Worm (Caenorhabditis elegans) whole organism, L2 larva: ENCODE results near the gene irld-65.
A peak's percentile ranks its signal among the peaks of the same experiment; 100 is the strongest.

Experiments
- Y55F3AM.14 ChIP-seq: fragments of 200-800 bp; sonication (Bioruptor generic); optimal IDR thresholded peaks from 2 replicates; lab custom pipeline; 2018; ENCODE audit warnings: mild to moderate bottlenecking, missing genetic modification characterization, missing compliant biosample characterization
- ceh-16 ChIP-seq: fragments of 150-350 bp; optimal IDR thresholded peaks from 2 replicates; lab custom pipeline; 2014; ENCODE audit warnings: missing biosample characterization, missing genetic modification characterization
- crh-2 ChIP-seq: sonication (generic microtip); optimal IDR thresholded peaks from 2 replicates; lab custom pipeline; 2017; ENCODE audit warnings: missing biosample characterization, missing genetic modification characterization
- dmd-4 ChIP-seq: sonication (generic microtip); optimal IDR thresholded peaks from 2 replicates; lab custom pipeline; 2017; ENCODE audit warnings: missing biosample characterization, missing genetic modification characterization
- egl-27 ChIP-seq: sonication (generic microtip); optimal IDR thresholded peaks from 3 replicates; lab custom pipeline; 2017; ENCODE audit warnings: missing biosample characterization, missing genetic modification reagents, missing genetic modification characterization
- mab-5 ChIP-seq: fragments of 150-350 bp; optimal IDR thresholded peaks from 2 replicates; lab custom pipeline; 2014; ENCODE audit warnings: missing biosample characterization, missing genetic modification characterization
- mdl-1 ChIP-seq, 2 experiments: fragments of 150-350 bp in 1 of 2; sonication (generic microtip) in 1 of 2; optimal IDR thresholded peaks; 2 replicates each; lab custom pipeline; 2017; ENCODE audit warnings: missing biosample characterization in 2 of 2, missing genetic modification characterization in 2 of 2
- nhr-10 ChIP-seq: sonication (generic microtip); optimal IDR thresholded peaks from 2 replicates; lab custom pipeline; 2017; ENCODE audit warnings: missing biosample characterization, missing genetic modification characterization
- nhr-129 ChIP-seq: fragments of 150-350 bp; optimal IDR thresholded peaks from 2 replicates; lab custom pipeline; 2014; ENCODE audit warnings: missing biosample characterization, missing genetic modification characterization
- nhr-21 ChIP-seq: fragments of 150-350 bp; optimal IDR thresholded peaks from 2 replicates; lab custom pipeline; 2014; ENCODE audit warnings: missing biosample characterization, missing genetic modification characterization
- snpc-4 ChIP-seq: fragments of 150-350 bp; optimal IDR thresholded peaks from 2 replicates; lab custom pipeline; 2014; ENCODE audit warnings: missing biosample characterization, missing genetic modification characterization
- unc-39 ChIP-seq: fragments of 150-350 bp; optimal IDR thresholded peaks from 2 replicates; lab custom pipeline; 2014; ENCODE audit warnings: missing biosample characterization, missing genetic modification characterization

Gene irld-65

DNA sequence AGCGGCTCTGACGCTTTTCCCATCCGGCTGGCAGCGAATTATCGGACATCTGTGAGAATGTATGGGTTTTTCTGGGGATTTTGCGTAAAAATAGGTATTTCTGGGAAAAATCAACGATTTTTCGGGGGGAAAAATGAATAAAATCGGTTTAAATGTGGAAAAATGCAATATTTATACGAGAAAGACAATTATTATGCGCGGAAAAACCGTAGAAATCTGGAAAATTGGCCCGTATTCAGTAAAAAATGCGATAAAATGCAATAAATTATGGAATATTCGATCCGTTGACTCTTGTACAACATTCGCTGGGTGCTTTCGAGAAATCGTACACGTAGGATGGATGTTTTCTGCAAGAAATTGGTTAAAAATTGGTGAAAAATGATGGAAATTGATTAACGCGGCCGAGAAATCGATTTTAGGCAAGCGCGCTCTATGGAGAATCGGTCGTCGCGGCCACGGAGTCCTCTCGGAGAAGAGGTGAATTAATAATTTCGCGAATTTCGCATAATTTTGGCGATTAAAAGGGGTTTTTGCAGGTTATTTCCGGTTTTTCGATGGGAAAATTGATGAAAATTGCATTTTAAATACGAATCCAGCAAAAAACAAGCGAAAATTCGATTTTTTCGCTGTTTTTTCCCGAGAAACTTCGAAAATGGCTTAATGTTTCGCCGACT, 48.7 kb downstream of the irld-65 start, which contains the start of gene pinn-1 (continued):
- peak; percentile 73 for TF ChIP-seq ceh-16 (tag; lab: Kevin White, UChicago)
- TF ChIP-seq nhr-21: peak; percentile 87
- TF ChIP-seq unc-39 (tag; lab: Kevin White, UChicago): no peak
- TF ChIP-seq egl-27: peak; percentile 61
- peak; percentile 87 for TF ChIP-seq crh-2 (tag; lab: Kevin White, UChicago)
- peak; percentile 63 for TF ChIP-seq nhr-129
- TF ChIP-seq nhr-10 (tag; lab: Kevin White, UChicago): peak; percentile 62
- TF ChIP-seq, all 48 proteins: peak for 30

DNA sequence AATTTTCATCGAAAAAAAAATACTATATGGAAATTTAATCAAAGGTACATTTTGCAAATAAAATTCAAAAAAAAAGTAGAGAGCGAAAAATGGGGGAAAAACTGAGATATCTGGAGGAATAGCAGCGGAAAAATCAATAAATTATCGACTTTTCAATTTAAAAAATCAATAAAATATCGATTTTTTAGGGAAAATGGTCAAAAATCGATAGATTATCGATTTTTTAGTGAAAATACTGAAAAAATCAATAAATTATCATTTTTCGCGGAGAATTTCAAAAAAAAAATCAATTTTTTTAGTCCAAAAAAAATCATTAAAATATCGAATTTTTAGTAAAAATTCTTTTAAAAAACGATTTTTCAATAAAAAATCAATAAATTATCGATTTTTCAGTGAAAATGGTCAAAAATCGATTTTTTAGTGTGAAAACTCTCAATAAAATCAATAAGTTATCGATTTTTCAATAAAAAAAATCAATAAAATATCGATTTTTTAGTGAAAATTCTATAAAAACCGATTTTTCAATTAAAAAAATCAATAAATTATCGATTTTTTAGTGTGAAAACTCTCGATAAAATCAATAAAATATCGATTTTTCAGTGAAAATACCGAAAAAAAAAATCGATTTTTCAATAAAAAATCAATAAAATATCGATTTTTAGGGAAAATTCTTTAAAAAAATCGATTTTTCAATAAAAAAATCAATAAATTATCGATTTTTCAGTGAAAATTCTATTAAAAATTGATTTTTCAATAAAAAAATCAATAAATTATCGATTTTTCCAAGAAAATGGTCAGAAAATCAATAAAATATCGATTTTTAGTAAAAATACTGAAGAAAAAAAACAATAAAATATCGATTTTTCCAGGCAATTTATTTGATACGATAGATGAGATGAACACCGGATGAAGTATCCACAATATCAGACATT, 52.0 kb downstream of the irld-65 start:
- no peak for TF ChIP-seq mab-5 (tag; lab: Kevin White, UChicago)
- no peak for TF ChIP-seq mdl-1 (tag; optimal IDR thresholded peaks at IDR 0.05; lab: Kevin White, UChicago)
- no peak for TF ChIP-seq nhr-129
- no peak for TF ChIP-seq Y55F3AM.14

DNA sequence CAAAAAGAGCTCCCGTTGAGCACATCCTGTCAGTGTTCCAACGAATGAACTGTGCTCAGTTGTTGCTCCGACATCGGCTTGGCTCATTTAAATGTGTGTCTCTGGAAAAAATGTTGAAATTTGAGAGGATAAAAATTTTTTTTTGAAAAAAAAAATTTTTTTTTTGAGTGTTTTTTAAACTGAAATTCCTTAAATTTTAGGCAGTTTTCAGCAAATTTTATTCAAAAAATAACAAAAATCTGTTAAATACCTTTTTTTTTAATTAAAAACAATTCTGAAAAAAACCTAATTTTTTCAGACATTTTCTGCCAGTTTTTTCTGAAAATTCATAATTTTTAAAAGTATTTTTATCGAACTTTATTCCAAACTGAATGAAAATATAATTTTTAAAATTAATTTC, 52.9 kb downstream of the irld-65 start, which contains the start of gene pigw-1:
TSS of gene pigw-1 (minus strand) at position 101 of the 400 bp plus-strand sequence.
- TF ChIP-seq dmd-4 (tag; lab: Kevin White, UChicago) (no peak), snpc-4 (tag; lab: Kevin White, UChicago) (no peak), ceh-16 (tag; lab: Kevin White, UChicago) (no peak)
